Fruit fly (Drosophila melanogaster) whole organism, embryonic: ENCODE measurements around the gene twe.

Source experiments
- Asciz ChIP-seq: fragments of 200-800 bp; sonication (Bioruptor generic); optimal IDR thresholded peaks from 2 replicates; lab custom pipeline; 2017; ENCODE audit warnings: missing biosample characterization, mild to moderate bottlenecking, missing genetic modification characterization, missing genetic modification reagents
- Atf-2 ChIP-seq: fragments of 200-800 bp; sonication (Bioruptor generic); optimal IDR thresholded peaks from 2 replicates; lab custom pipeline; 2016; ENCODE audit warnings: missing biosample characterization, missing genetic modification characterization
- Atf3 ChIP-seq: fragments of 200-800 bp; sonication (Bioruptor generic); optimal IDR thresholded peaks from 3 replicates; lab custom pipeline; 2016; ENCODE audit warnings: missing biosample characterization, missing genetic modification characterization
- Awh ChIP-seq: fragments of 200-800 bp; sonication (Bioruptor generic); IDR thresholded peaks from 2 replicates; pipeline ENCODE4, ENCODE4 v1.3.6; 2022; ENCODE audit warnings: missing biosample characterization, missing genetic modification characterization
- Bteb2 ChIP-seq: fragments of 200-800 bp; sonication (Bioruptor generic); optimal IDR thresholded peaks from 2 replicates; lab custom pipeline; 2016; ENCODE audit warnings: missing biosample characterization, missing genetic modification characterization
- CG11247 ChIP-seq: fragments of 200-800 bp; sonication (Bioruptor generic); IDR thresholded peaks from 2 replicates; pipeline ENCODE4 v1.3.6; 2022; ENCODE audit warnings: missing biosample characterization, missing genetic modification characterization
- CG11398 ChIP-seq: fragments of 200-800 bp; sonication (Bioruptor generic); optimal IDR thresholded peaks from 2 replicates; lab custom pipeline; 2016; ENCODE audit warnings: missing biosample characterization, missing genetic modification characterization
- CG11504 ChIP-seq: fragments of 200-800 bp; sonication (Bioruptor generic); optimal IDR thresholded peaks from 3 replicates; lab custom pipeline; 2019; ENCODE audit warnings: missing biosample characterization, mild to moderate bottlenecking, missing genetic modification characterization, moderate library complexity
- CG13123 ChIP-seq: fragments of 200-800 bp; sonication (Bioruptor generic); optimal IDR thresholded peaks from 2 replicates; lab custom pipeline; 2016; ENCODE audit warnings: missing biosample characterization, missing genetic modification characterization
- CG14710 ChIP-seq: fragments of 200-800 bp; sonication (Bioruptor generic); optimal IDR thresholded peaks from 3 replicates; lab custom pipeline; 2019; ENCODE audit warnings: missing biosample characterization, mild to moderate bottlenecking, missing genetic modification characterization, moderate library complexity
- CG15073 ChIP-seq: fragments of 200-800 bp; sonication (Bioruptor generic); optimal IDR thresholded peaks from 2 replicates; lab custom pipeline; 2016; ENCODE audit warnings: missing biosample characterization, missing genetic modification characterization
- CG1529 ChIP-seq: fragments of 200-800 bp; sonication (Bioruptor generic); optimal IDR thresholded peaks from 3 replicates; lab custom pipeline; 2018; ENCODE audit warnings: missing biosample characterization, missing genetic modification characterization
- CG32532 ChIP-seq: fragments of 200-800 bp; sonication (Bioruptor generic); IDR thresholded peaks from 2 replicates; pipeline ENCODE4 v1.3.6; 2022; ENCODE audit warnings: missing biosample characterization, missing genetic modification characterization
- CG33213 ChIP-seq: fragments of 200-800 bp; sonication (Bioruptor generic); optimal IDR thresholded peaks from 3 replicates; lab custom pipeline; 2016; ENCODE audit warnings: missing biosample characterization, missing genetic modification characterization
- CG3407 ChIP-seq: fragments of 200-800 bp; sonication (Bioruptor generic); optimal IDR thresholded peaks from 2 replicates; lab custom pipeline; 2018; ENCODE audit warnings: missing biosample characterization, mild to moderate bottlenecking, missing genetic modification characterization
- CG34224 ChIP-seq: fragments of 200-800 bp; sonication (Bioruptor generic); IDR thresholded peaks from 3 replicates; pipeline ENCODE4 v1.3.6; 2022; ENCODE audit warnings: missing biosample characterization, missing genetic modification characterization; ENCODE audit not compliant: partially characterized antibody
- CG3838 ChIP-seq: fragments of 200-800 bp; sonication (Bioruptor generic); optimal IDR thresholded peaks from 3 replicates; lab custom pipeline; 2016; ENCODE audit warnings: missing biosample characterization, missing genetic modification characterization
- CG42726 ChIP-seq: fragments of 200-800 bp; sonication (Bioruptor generic); IDR thresholded peaks from 2 replicates; pipeline ENCODE4 v1.3.6; 2022; ENCODE audit warnings: missing biosample characterization, missing genetic modification characterization; ENCODE audit not compliant: partially characterized antibody
- CG7928 ChIP-seq: fragments of 200-800 bp; sonication (Bioruptor generic); optimal IDR thresholded peaks from 2 replicates; lab custom pipeline; 2017; ENCODE audit warnings: missing biosample characterization, mild to moderate bottlenecking, missing genetic modification characterization
- CG8281 ChIP-seq: fragments of 200-800 bp; sonication (Bioruptor generic); optimal IDR thresholded peaks from 2 replicates; lab custom pipeline; 2018; ENCODE audit warnings: missing biosample characterization, mild to moderate bottlenecking, missing genetic modification characterization, moderate library complexity
- CG8478 ChIP-seq: fragments of >200 bp; optimal IDR thresholded peaks from 2 replicates; lab custom pipeline; 2018
- CG8765 ChIP-seq: fragments of 200-800 bp; sonication (Bioruptor generic); IDR thresholded peaks from 2 replicates; pipeline ENCODE4 v1.3.6; 2022; ENCODE audit warnings: missing biosample characterization, missing genetic modification characterization
- CG9817 ChIP-seq: fragments of 200-800 bp; sonication (Bioruptor generic); optimal IDR thresholded peaks from 2 replicates; lab custom pipeline; 2018; ENCODE audit warnings: missing biosample characterization, mild to moderate bottlenecking, missing genetic modification characterization, moderate library complexity
- Dp ChIP-seq: fragments of 200-800 bp; sonication (Bioruptor generic); optimal IDR thresholded peaks from 2 replicates; lab custom pipeline; 2018; ENCODE audit warnings: missing biosample characterization, mild to moderate bottlenecking, missing genetic modification characterization, moderate library complexity
- HLHmδ ChIP-seq: fragments of 200-800 bp; sonication (Bioruptor generic); optimal IDR thresholded peaks from 2 replicates; lab custom pipeline; 2018; ENCODE audit warnings: missing biosample characterization, mild to moderate bottlenecking, missing genetic modification characterization, moderate library complexity
- Jarid2 ChIP-seq: fragments of 200-800 bp; sonication (Bioruptor generic); optimal IDR thresholded peaks from 3 replicates; lab custom pipeline; 2017; ENCODE audit warnings: mild to moderate bottlenecking, missing biosample characterization, missing genetic modification reagents, missing genetic modification characterization
- MESR4 ChIP-seq: fragments of 200-800 bp; sonication (Bioruptor generic); optimal IDR thresholded peaks from 2 replicates; lab custom pipeline; 2018; ENCODE audit warnings: missing biosample characterization, mild to moderate bottlenecking, missing genetic modification characterization, moderate library complexity
- Max ChIP-seq: fragments of 200-800 bp; sonication (Bioruptor generic); optimal IDR thresholded peaks from 2 replicates; lab custom pipeline; 2016; ENCODE audit warnings: missing biosample characterization, mild to moderate bottlenecking, missing genetic modification characterization
- Myb ChIP-seq: fragments of 200-800 bp; sonication (Bioruptor generic); optimal IDR thresholded peaks from 2 replicates; lab custom pipeline; 2016; ENCODE audit warnings: missing biosample characterization, missing genetic modification characterization
- NC2α ChIP-seq: fragments of 200-800 bp; sonication (Bioruptor generic); optimal IDR thresholded peaks from 2 replicates; lab custom pipeline; 2016; ENCODE audit warnings: missing biosample characterization, missing genetic modification characterization
- Trl ChIP-seq, 3 experiments: fragments of >200 bp in 2 of 3; fragments of 200-800 bp in 1 of 3; sonication (Bioruptor generic) in 1 of 3; optimal IDR thresholded peaks; 2 replicates in 1 of 3; 3 replicates in 2 of 3; lab custom pipeline; 2016 to 2017; ENCODE audit warnings: missing biosample characterization in 1 of 3, missing genetic modification characterization in 1 of 3
- dan ChIP-seq: fragments of 200-800 bp; sonication (Bioruptor generic); IDR thresholded peaks from 2 replicates; pipeline ENCODE4 v1.3.6; 2022; ENCODE audit warnings: missing biosample characterization, missing genetic modification characterization
- en ChIP-seq: fragments of 200-800 bp; sonication (Bioruptor generic); optimal IDR thresholded peaks from 2 replicates; lab custom pipeline; 2016; ENCODE audit warnings: missing biosample characterization, missing genetic modification characterization
- esg ChIP-seq: fragments of 200-800 bp; sonication (Bioruptor generic); conservative IDR thresholded peaks from 2 replicates; pipeline ENCODE4 v1.3.6; 2022; ENCODE audit warnings: missing biosample characterization, missing genetic modification characterization
- fd3F ChIP-seq: fragments of 200-800 bp; sonication (Bioruptor generic); optimal IDR thresholded peaks from 2 replicates; lab custom pipeline; 2018; ENCODE audit warnings: missing biosample characterization, mild to moderate bottlenecking, missing genetic modification characterization, moderate library complexity
- fd96Cb ChIP-seq: fragments of 200-800 bp; sonication (Bioruptor generic); optimal IDR thresholded peaks from 2 replicates; lab custom pipeline; 2018; ENCODE audit warnings: missing biosample characterization, mild to moderate bottlenecking, missing genetic modification characterization, moderate library complexity
- fru ChIP-seq: fragments of >200 bp; optimal IDR thresholded peaks from 2 replicates; lab custom pipeline; 2017
- onecut ChIP-seq: fragments of 200-800 bp; sonication (Bioruptor generic); IDR thresholded peaks from 2 replicates; pipeline ENCODE4 v1.3.6; 2022; ENCODE audit warnings: missing biosample characterization, missing genetic modification characterization
- pnt ChIP-seq: fragments of 200-800 bp; sonication (Bioruptor generic); optimal IDR thresholded peaks from 3 replicates; lab custom pipeline; 2016; ENCODE audit warnings: missing biosample characterization, missing genetic modification characterization
- pzg ChIP-seq: fragments of 200-800 bp; sonication (Bioruptor generic); optimal IDR thresholded peaks from 3 replicates; lab custom pipeline; 2018; ENCODE audit warnings: missing biosample characterization, mild to moderate bottlenecking, missing genetic modification characterization, moderate library complexity
- sd ChIP-seq: fragments of 200-800 bp; sonication (Bioruptor generic); optimal IDR thresholded peaks from 3 replicates; lab custom pipeline; 2018; ENCODE audit warnings: missing biosample characterization, mild to moderate bottlenecking, missing genetic modification characterization, moderate library complexity
- shn ChIP-seq: fragments of 200-800 bp; sonication (Bioruptor generic); optimal IDR thresholded peaks from 3 replicates; lab custom pipeline; 2016; ENCODE audit warnings: missing biosample characterization, missing genetic modification characterization
- slbo ChIP-seq: fragments of 200-800 bp; sonication (Bioruptor generic); IDR thresholded peaks from 2 replicates; pipeline ENCODE4 v1.3.6; 2022; ENCODE audit warnings: missing biosample characterization, missing genetic modification characterization
- slou ChIP-seq: fragments of 200-800 bp; sonication (Bioruptor generic); optimal IDR thresholded peaks from 3 replicates; lab custom pipeline; 2016; ENCODE audit warnings: missing biosample characterization, missing genetic modification characterization
- tap ChIP-seq: fragments of 200-800 bp; optimal IDR thresholded peaks from 3 replicates; lab custom pipeline; 2019; ENCODE audit warnings: missing biosample characterization, mild to moderate bottlenecking, missing genetic modification characterization, moderate library complexity
- tin ChIP-seq: fragments of 200-800 bp; sonication (Bioruptor generic); optimal IDR thresholded peaks from 3 replicates; lab custom pipeline; 2016; ENCODE audit warnings: missing biosample characterization, missing genetic modification characterization
- unpg ChIP-seq: fragments of 200-800 bp; sonication (Bioruptor generic); optimal IDR thresholded peaks from 3 replicates; lab custom pipeline; 2018; ENCODE audit warnings: missing biosample characterization, mild to moderate bottlenecking, missing genetic modification characterization, moderate library complexity
- zf30C ChIP-seq: fragments of 200-800 bp; sonication (Bioruptor generic); optimal IDR thresholded peaks from 3 replicates; lab custom pipeline; 2018; ENCODE audit warnings: missing biosample characterization, mild to moderate bottlenecking, missing genetic modification characterization
- zfh2 ChIP-seq: fragments of 200-800 bp; sonication (Bioruptor generic); optimal IDR thresholded peaks from 2 replicates; lab custom pipeline; 2016; ENCODE audit warnings: missing biosample characterization, missing genetic modification characterization

twe gene

DNA sequence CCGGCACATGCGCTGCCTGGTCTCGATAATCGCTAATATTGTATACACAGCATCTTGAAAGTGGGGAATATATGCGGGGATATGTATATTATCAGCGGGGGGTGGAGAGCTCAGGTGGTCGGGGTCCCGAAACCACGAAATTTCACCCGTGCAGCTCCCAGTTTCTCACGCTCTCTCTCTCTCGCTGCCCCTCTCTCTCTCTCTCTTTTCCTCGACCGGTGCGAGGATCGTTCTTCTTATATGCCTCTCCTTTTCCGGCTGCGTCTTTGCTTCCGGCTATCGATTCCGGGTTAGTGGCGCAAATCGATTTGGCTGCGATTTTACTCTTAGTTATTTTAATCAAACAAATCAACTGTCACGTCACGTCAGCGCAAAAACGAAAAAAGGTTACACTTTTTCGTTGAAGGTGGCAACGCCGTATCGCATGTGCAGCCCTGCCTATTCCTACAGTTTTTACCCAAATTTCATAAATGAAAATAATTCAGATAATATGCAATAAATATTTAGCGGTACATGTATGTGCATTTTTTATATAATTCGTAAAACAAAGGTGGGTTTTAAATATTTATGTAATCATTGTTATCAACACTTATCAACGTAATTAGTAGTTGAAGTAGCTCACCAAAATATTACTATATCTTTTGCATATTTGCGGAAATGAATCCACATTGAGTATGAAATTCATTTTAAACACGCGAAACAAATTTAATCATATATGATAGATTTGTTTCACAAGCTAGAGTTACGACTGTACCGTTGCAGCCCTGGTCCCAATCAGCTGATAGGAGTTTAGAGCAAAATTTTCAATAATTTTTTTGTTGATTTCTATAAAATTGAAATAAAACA lies 38.0 kb upstream of the twe start, which contains the start of the genes heix and CG17328 (continued):
- TF ChIP-seq CG15073 (no peak), zfh2 (peak; percentile 69), onecut (GFP tag; lab: Robert Waterston, UW) (peak; percentile 8; the same call in 1 of the 2 replicates), tap (tag; lab: Kevin White, UChicago) (no peak), fd3F (GFP tag; lab: Kevin White, UChicago) (peak; percentile 65), slbo (GFP tag; lab: Robert Waterston, UW) (peak; percentile 89), CG33213 (GFP tag; lab: Kevin White, UChicago) (peak; percentile 38), Atf-2 (GFP tag; lab: Kevin White, UChicago) (peak; percentile 77), tin (GFP tag; lab: Kevin White, UChicago) (peak; percentile 73), CG11504 (tag; lab: Kevin White, UChicago) (no peak), CG1529 (peak; percentile 100), en (GFP tag; lab: Kevin White, UChicago) (no peak), Max (GFP tag; lab: Kevin White, UChicago) (peak; percentile 60), pnt (GFP tag; lab: Kevin White, UChicago) (peak; percentile 59), CG34224 (GFP tag; lab: Robert Waterston, UW) (0 out of 3 replicates have a peak, but pooled peaks have one; percentile 12), Asciz (no peak), slou (GFP tag; lab: Kevin White, UChicago) (peak; percentile 75), NC2α (GFP tag; lab: Kevin White, UChicago) (peak; percentile 27), CG13123 (GFP tag; lab: Kevin White, UChicago) (peak; percentile 7), CG32532 (peak; percentile 82; the same call in 1 of the 2 replicates), Jarid2 (GFP tag; lab: Kevin White, UChicago) (no peak), CG3838 (no peak), CG11398 (no peak), dan (GFP tag; lab: Robert Waterston, UW) (no peak), zf30C (GFP tag; lab: Kevin White, UChicago) (no peak), CG7928 (GFP tag; lab: Kevin White, UChicago) (peak; percentile 96), Trl (optimal IDR thresholded peaks at IDR 0.05; lab: Kevin White, UChicago) (peak; percentile 88 to 89), Trl (GFP tag; optimal IDR thresholded peaks at IDR 0.05; lab: Kevin White, UChicago) (peak; percentile 48), MESR4 (GFP tag; lab: Kevin White, UChicago) (peak; percentile 83), CG42726 (0 out of 2 replicates have a peak, but pooled peaks have one; percentile 30), sd (tag; lab: Kevin White, UChicago) (peak; percentile 6), fd96Cb (tag; lab: Kevin White, UChicago) (peak; percentile 58), Myb (GFP tag; lab: Kevin White, UChicago) (peak; percentile 39), pzg (GFP tag; lab: Kevin White, UChicago) (peak; percentile 61), Bteb2 (peak; percentile 49), CG8281 (tag; lab: Kevin White, UChicago) (peak; percentile 39), CG8478 (no peak), fru (lab: Kevin White, UChicago) (no peak), CG14710 (tag; lab: Kevin White, UChicago) (peak; percentile 94), shn (GFP tag; lab: Kevin White, UChicago) (peak; percentile 58), CG9817 (tag; lab: Kevin White, UChicago) (peak; percentile 79), Awh (0 out of 2 replicates have a peak, but pooled peaks have one; percentile 12), CG8765 (GFP tag; lab: Robert Waterston, UW) (peak; percentile 64; the same call in 1 of the 2 replicates), HLHmδ (no peak), CG3407 (GFP tag; lab: Kevin White, UChicago) (peak; percentile 37), Dp (GFP tag; lab: Kevin White, UChicago) (peak; percentile 21), esg (GFP tag; lab: Robert Waterston, UW) (peak; percentile 59), unpg (GFP tag; lab: Kevin White, UChicago) (peak; percentile 68), CG11247 (GFP tag; lab: Robert Waterston, UW) (peak; percentile 74), Atf3 (peak; percentile 46)
